Worm (Caenorhabditis elegans): Measurements from ENCODE around the gene D2096.12.

ce11 chrIV:8325667-8326066, 37.6 kb upstream of the D2096.12 start, which contains the start of gene F35H10.3:
- TF ChIP-seq unc-130 (GFP tag; optimal IDR thresholded peaks at IDR 0.05) (no peak), ama-1 (optimal IDR thresholded peaks at IDR 0.05) (no peak), ZK546.5 (tag; optimal IDR thresholded peaks at IDR 0.05) (no peak), php-3 (GFP tag; IDR thresholded peaks at IDR 0.05) (no peak), pqm-1 (tag; optimal IDR thresholded peaks at IDR 0.05) (no peak), lsy-2 (tag; optimal IDR thresholded peaks at IDR 0.05) (no peak), hmg-1.1 (GFP tag; IDR thresholded peaks at IDR 0.05) (no peak), ztf-11 (tag; optimal IDR thresholded peaks at IDR 0.05) (no peak), nhr-237 (tag; optimal IDR thresholded peaks at IDR 0.05) (no peak), lin-15B (tag; optimal IDR thresholded peaks at IDR 0.05) (no peak), Y5F2A.4 (GFP tag; optimal IDR thresholded peaks at IDR 0.05) (no peak), snpc-4 (tag; optimal IDR thresholded peaks at IDR 0.05) (no peak), egl-43 (GFP tag; IDR thresholded peaks at IDR 0.05) (no peak), ceh-28 (tag; optimal IDR thresholded peaks at IDR 0.05) (no peak)

Measured in whole organism, L4 larva.